Fruit fly (Drosophila melanogaster): Measurements from ENCODE around the gene Drsl1.

Gene Drsl1

DNA sequence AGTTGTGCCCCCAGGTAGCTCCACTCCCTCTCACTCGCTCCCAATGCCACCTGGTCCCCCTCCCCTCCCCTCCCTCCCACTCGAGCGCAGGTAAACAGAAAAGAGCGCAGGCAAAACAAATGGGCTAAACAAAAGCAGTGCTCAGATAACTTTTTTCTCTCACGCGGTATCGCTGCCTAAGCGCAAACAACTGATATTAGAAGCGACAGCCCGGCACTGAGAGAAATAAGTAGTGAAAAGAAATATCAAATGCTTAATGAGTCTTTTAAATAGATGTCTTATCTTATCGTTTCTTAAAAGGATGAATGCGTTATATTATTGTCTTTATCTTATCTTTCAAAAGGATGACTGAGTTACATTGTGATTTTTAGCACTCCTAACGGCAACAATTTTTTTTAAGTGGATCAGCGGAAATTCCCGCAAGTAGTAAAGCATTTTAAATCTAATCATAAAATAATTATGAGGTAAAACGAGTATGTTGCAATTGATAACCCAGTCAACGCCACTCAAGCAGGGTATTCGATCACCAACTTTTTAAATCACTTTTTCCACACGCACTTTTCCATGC is 34.3 kb downstream of the Drsl1 start:
- TF ChIP-seq h (optimal IDR thresholded peaks at IDR 0.05) (no peak), psq (optimal IDR thresholded peaks at IDR 0.05) (no peak), insv (optimal IDR thresholded peaks at IDR 0.05) (no peak), Sin3A (optimal IDR thresholded peaks at IDR 0.05) (no peak), ttk (optimal IDR thresholded peaks at IDR 0.05) (no peak)

- TF ChIP-seq Myc (optimal IDR thresholded peaks at IDR 0.05) (no peak), insv (optimal IDR thresholded peaks at IDR 0.05) (no peak), h (optimal IDR thresholded peaks at IDR 0.05) (no peak), Sin3A (optimal IDR thresholded peaks at IDR 0.05) (no peak), psq (optimal IDR thresholded peaks at IDR 0.05) (no peak), ttk (optimal IDR thresholded peaks at IDR 0.05) (no peak)
Observed at dm6 chr3L:3300345-3300744, 35.2 kb downstream of the Drsl1 start.

- TF ChIP-seq psq (optimal IDR thresholded peaks at IDR 0.05), result no peak
- TF ChIP-seq insv (optimal IDR thresholded peaks at IDR 0.05), result no peak
- TF ChIP-seq Sin3A (optimal IDR thresholded peaks at IDR 0.05), result no peak
- no peak for TF ChIP-seq h (optimal IDR thresholded peaks at IDR 0.05)
- TF ChIP-seq Myc (optimal IDR thresholded peaks at IDR 0.05), result no peak
- no peak for TF ChIP-seq ttk (optimal IDR thresholded peaks at IDR 0.05)
Observed at dm6 chr3L:3291159-3291558, 44.4 kb downstream of the Drsl1 start, which contains the start of gene CG12009. Gene CG12009 (plus strand): TSS chr3L:3291459.

DNA sequence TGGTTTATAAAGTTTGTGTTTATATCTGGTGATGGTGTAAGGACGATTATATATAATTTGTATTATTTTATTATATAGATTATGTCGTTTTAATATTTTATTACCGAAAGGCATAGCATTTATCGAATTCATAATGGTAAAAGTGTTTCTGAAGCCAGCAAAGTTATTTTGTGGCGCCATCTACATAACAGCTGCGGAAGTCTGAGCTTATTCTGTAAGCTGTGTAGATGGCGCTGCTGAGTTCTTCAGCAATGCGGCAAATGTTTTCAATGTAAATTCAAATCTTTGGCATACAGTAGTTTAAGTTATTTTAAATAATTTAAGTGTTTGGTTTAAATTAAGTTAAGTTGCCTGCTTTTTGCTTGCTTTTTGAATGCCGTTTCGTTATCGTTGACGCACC is 47.2 kb downstream of the Drsl1 start:
- no peak for TF ChIP-seq insv (optimal IDR thresholded peaks at IDR 0.05)
- no peak for TF ChIP-seq ttk (optimal IDR thresholded peaks at IDR 0.05)
- no peak for TF ChIP-seq h (optimal IDR thresholded peaks at IDR 0.05)
- TF ChIP-seq psq (optimal IDR thresholded peaks at IDR 0.05), result no peak
- TF ChIP-seq Sin3A (optimal IDR thresholded peaks at IDR 0.05), result no peak
- no peak for TF ChIP-seq Myc (optimal IDR thresholded peaks at IDR 0.05)
